Fruit fly (Drosophila melanogaster) whole organism, embryonic: ENCODE measurements around the gene Rbp1-like.

Experiments
- CG10654 ChIP-seq: fragments of 200-800 bp; sonication (Bioruptor generic); optimal IDR thresholded peaks from 2 replicates; lab custom pipeline; 2016; ENCODE audit warnings: missing biosample characterization, missing genetic modification characterization
- CG11093 ChIP-seq: fragments of 200-800 bp; sonication (Bioruptor generic); IDR thresholded peaks from 3 replicates; pipeline ENCODE4 v1.3.6; 2022; ENCODE audit warnings: missing biosample characterization, missing genetic modification characterization
- CG12155 ChIP-seq: fragments of 200-800 bp; sonication (Bioruptor generic); optimal IDR thresholded peaks from 3 replicates; lab custom pipeline; 2016; ENCODE audit warnings: missing biosample characterization, missing genetic modification characterization
- CG12299 ChIP-seq: fragments of 200-800 bp; sonication (Bioruptor generic); optimal IDR thresholded peaks from 2 replicates; lab custom pipeline; 2018; ENCODE audit warnings: missing biosample characterization, mild to moderate bottlenecking, missing genetic modification characterization
- CG12744 ChIP-seq: fragments of 200-800 bp; sonication (Bioruptor generic); optimal IDR thresholded peaks from 2 replicates; lab custom pipeline; 2016; ENCODE audit warnings: missing biosample characterization, missing genetic modification characterization
- CG12769 ChIP-seq: fragments of 200-800 bp; sonication (Bioruptor generic); optimal IDR thresholded peaks from 2 replicates; lab custom pipeline; 2019; ENCODE audit warnings: missing biosample characterization, mild to moderate bottlenecking, missing genetic modification characterization, moderate library complexity
- CG13424 ChIP-seq: fragments of 200-800 bp; sonication (Bioruptor generic); optimal IDR thresholded peaks from 2 replicates; lab custom pipeline; 2019; ENCODE audit warnings: missing biosample characterization, mild to moderate bottlenecking, missing genetic modification characterization, moderate library complexity
- CG14050 ChIP-seq: fragments of 200-800 bp; sonication (Bioruptor generic); IDR thresholded peaks from 3 replicates; pipeline ENCODE4 v1.3.6; 2022; ENCODE audit warnings: missing biosample characterization, missing genetic modification characterization
- CG17912 ChIP-seq: fragments of 200-800 bp; sonication (Bioruptor generic); optimal IDR thresholded peaks from 2 replicates; lab custom pipeline; 2018; ENCODE audit warnings: missing biosample characterization, mild to moderate bottlenecking, missing genetic modification characterization
- CG18476 ChIP-seq: fragments of 200-800 bp; sonication (Bioruptor generic); optimal IDR thresholded peaks from 2 replicates; lab custom pipeline; 2016; ENCODE audit warnings: missing biosample characterization, mild to moderate bottlenecking, missing genetic modification characterization
- CG18599 ChIP-seq: fragments of 200-800 bp; sonication (Bioruptor generic); optimal IDR thresholded peaks from 3 replicates; lab custom pipeline; 2017; ENCODE audit warnings: missing biosample characterization, missing genetic modification characterization, mild to moderate bottlenecking, moderate library complexity, missing genetic modification reagents
- CG2116 ChIP-seq: fragments of 200-800 bp; sonication (Bioruptor generic); optimal IDR thresholded peaks from 3 replicates; lab custom pipeline; 2018; ENCODE audit warnings: missing biosample characterization, mild to moderate bottlenecking, missing genetic modification characterization
- CG2199 ChIP-seq: fragments of 200-800 bp; sonication (Bioruptor generic); IDR thresholded peaks from 3 replicates; pipeline ENCODE4 v1.3.6; 2022; ENCODE audit warnings: missing biosample characterization, missing genetic modification characterization
- CG30020 ChIP-seq: fragments of 200-800 bp; optimal IDR thresholded peaks from 2 replicates; lab custom pipeline; 2019; ENCODE audit warnings: missing biosample characterization, mild to moderate bottlenecking, missing genetic modification characterization, moderate library complexity
- CG3163 ChIP-seq: fragments of 200-800 bp; sonication (Bioruptor generic); optimal IDR thresholded peaks from 3 replicates; lab custom pipeline; 2016; ENCODE audit warnings: missing biosample characterization, missing genetic modification characterization
- CG34376 ChIP-seq: fragments of 200-800 bp; sonication (Bioruptor generic); optimal IDR thresholded peaks from 2 replicates; lab custom pipeline; 2018; ENCODE audit warnings: missing biosample characterization, mild to moderate bottlenecking, missing genetic modification characterization
- CG3838 ChIP-seq: fragments of 200-800 bp; sonication (Bioruptor generic); optimal IDR thresholded peaks from 3 replicates; lab custom pipeline; 2016; ENCODE audit warnings: missing biosample characterization, missing genetic modification characterization
- CG4730 ChIP-seq: fragments of 200-800 bp; sonication (Bioruptor generic); IDR thresholded peaks from 2 replicates; pipeline ENCODE4 v1.3.6; 2022; ENCODE audit warnings: missing biosample characterization, missing genetic modification characterization
- CG7271 ChIP-seq: fragments of 200-800 bp; sonication (Bioruptor generic); optimal IDR thresholded peaks from 2 replicates; lab custom pipeline; 2018; ENCODE audit warnings: missing biosample characterization, mild to moderate bottlenecking, missing genetic modification characterization, moderate library complexity
- CG7357 ChIP-seq: fragments of 200-800 bp; sonication (Bioruptor generic); IDR thresholded peaks from 3 replicates; pipeline ENCODE4 v1.3.6; 2022; ENCODE audit warnings: missing biosample characterization, missing genetic modification characterization
- CG8924 ChIP-seq: fragments of 200-800 bp; optimal IDR thresholded peaks from 3 replicates; lab custom pipeline; 2019; ENCODE audit warnings: missing biosample characterization, mild to moderate bottlenecking, missing genetic modification characterization, moderate library complexity
- CG8944 ChIP-seq: fragments of 200-800 bp; sonication (Bioruptor generic); optimal IDR thresholded peaks from 3 replicates; lab custom pipeline; 2016; ENCODE audit warnings: missing biosample characterization, missing genetic modification characterization
- CG9797 ChIP-seq: fragments of 200-800 bp; sonication (Bioruptor generic); optimal IDR thresholded peaks from 3 replicates; lab custom pipeline; 2018; ENCODE audit warnings: missing biosample characterization, mild to moderate bottlenecking, missing genetic modification characterization
- Dad ChIP-seq: fragments of 200-800 bp; sonication (Bioruptor generic); optimal IDR thresholded peaks from 3 replicates; lab custom pipeline; 2016; ENCODE audit warnings: missing biosample characterization, missing genetic modification characterization
- Doc2 ChIP-seq: fragments of 200-800 bp; sonication (Bioruptor generic); IDR thresholded peaks from 2 replicates; pipeline ENCODE4 v1.3.6; 2022; ENCODE audit warnings: missing biosample characterization, missing genetic modification characterization
- Eip74EF ChIP-seq, 2 experiments: fragments of 200-800 bp in 1 of 2; fragments of >200 bp in 1 of 2; sonication (Bioruptor generic) in 1 of 2; optimal IDR thresholded peaks; 2 replicates each; lab custom pipeline; 2017 to 2019; ENCODE audit warnings: missing biosample characterization in 2 of 2, missing genetic modification characterization in 2 of 2, mild to moderate bottlenecking in 1 of 2, moderate library complexity in 1 of 2
- Elba2 ChIP-seq: fragments of 200-800 bp; sonication (Bioruptor generic); optimal IDR thresholded peaks from 3 replicates; lab custom pipeline; 2016; ENCODE audit warnings: missing biosample characterization, missing genetic modification characterization
- GATAe ChIP-seq: fragments of 200-800 bp; sonication (Bioruptor generic); conservative IDR thresholded peaks from 2 replicates; pipeline ENCODE4 v1.3.6; 2022; ENCODE audit warnings: missing biosample characterization, missing genetic modification characterization
- HLH4C ChIP-seq: fragments of 200-800 bp; sonication (Bioruptor generic); IDR thresholded peaks from 3 replicates; pipeline ENCODE4 v1.3.6; 2022; ENCODE audit warnings: missing biosample characterization, missing genetic modification characterization; ENCODE audit not compliant: partially characterized antibody
- Lpt ChIP-seq: fragments of >200 bp; optimal IDR thresholded peaks from 2 replicates; lab custom pipeline; 2018; ENCODE audit warnings: missing biosample characterization, missing genetic modification characterization
- MTF-1 ChIP-seq: fragments of 200-800 bp; sonication (Bioruptor generic); optimal IDR thresholded peaks from 2 replicates; lab custom pipeline; 2018; ENCODE audit warnings: missing biosample characterization, mild to moderate bottlenecking, missing genetic modification characterization, borderline replicate concordance
- NC2α ChIP-seq: fragments of 200-800 bp; sonication (Bioruptor generic); optimal IDR thresholded peaks from 2 replicates; lab custom pipeline; 2016; ENCODE audit warnings: missing biosample characterization, missing genetic modification characterization
- Oli ChIP-seq: fragments of 200-800 bp; sonication (Bioruptor generic); optimal IDR thresholded peaks from 2 replicates; lab custom pipeline; 2018; ENCODE audit warnings: missing biosample characterization, mild to moderate bottlenecking, missing genetic modification characterization, moderate library complexity
- Ptx1 ChIP-seq: fragments of 200-800 bp; sonication (Bioruptor generic); IDR thresholded peaks from 2 replicates; pipeline ENCODE4 v1.3.6; 2022; ENCODE audit warnings: missing biosample characterization, missing genetic modification characterization
- Rfx ChIP-seq: fragments of 200-800 bp; sonication (Bioruptor generic); IDR thresholded peaks from 2 replicates; pipeline ENCODE4 v1.3.6; 2022; ENCODE audit warnings: missing biosample characterization, missing genetic modification characterization
- Sox100B ChIP-seq: fragments of 200-800 bp; sonication (Bioruptor generic); optimal IDR thresholded peaks from 3 replicates; lab custom pipeline; 2018; ENCODE audit warnings: missing biosample characterization, mild to moderate bottlenecking, missing genetic modification characterization
- Spps ChIP-seq: fragments of 200-800 bp; sonication (Bioruptor generic); optimal IDR thresholded peaks from 2 replicates; lab custom pipeline; 2018; ENCODE audit warnings: missing biosample characterization, mild to moderate bottlenecking, missing genetic modification characterization
- al ChIP-seq: fragments of 200-800 bp; sonication (Bioruptor generic); IDR thresholded peaks from 2 replicates; pipeline ENCODE4 v1.3.6; 2022; ENCODE audit warnings: missing biosample characterization, missing genetic modification characterization
- bbx ChIP-seq: fragments of 200-800 bp; sonication (Bioruptor generic); IDR thresholded peaks from 2 replicates; pipeline ENCODE4 v1.3.6; 2022; ENCODE audit warnings: missing biosample characterization, missing genetic modification characterization; ENCODE audit not compliant: partially characterized antibody
- bigmax ChIP-seq: fragments of 200-800 bp; sonication (Bioruptor generic); optimal IDR thresholded peaks from 2 replicates; lab custom pipeline; 2018; ENCODE audit warnings: missing biosample characterization, mild to moderate bottlenecking, missing genetic modification characterization
- cas ChIP-seq: fragments of 200-800 bp; sonication (Bioruptor generic); IDR thresholded peaks from 2 replicates; pipeline ENCODE4 v1.3.6; 2022; ENCODE audit warnings: missing biosample characterization, missing genetic modification characterization
- dan ChIP-seq: fragments of 200-800 bp; sonication (Bioruptor generic); IDR thresholded peaks from 2 replicates; pipeline ENCODE4 v1.3.6; 2022; ENCODE audit warnings: missing biosample characterization, missing genetic modification characterization
- dmrt99B ChIP-seq: fragments of 200-800 bp; sonication (Bioruptor generic); optimal IDR thresholded peaks from 2 replicates; lab custom pipeline; 2018; ENCODE audit warnings: missing biosample characterization, mild to moderate bottlenecking, missing genetic modification characterization, moderate library complexity
- dysf ChIP-seq: fragments of 200-800 bp; sonication (Bioruptor generic); IDR thresholded peaks from 3 replicates; pipeline ENCODE4 v1.3.6; 2022; ENCODE audit warnings: missing biosample characterization, missing genetic modification characterization
- fd96Cb ChIP-seq: fragments of 200-800 bp; sonication (Bioruptor generic); optimal IDR thresholded peaks from 2 replicates; lab custom pipeline; 2018; ENCODE audit warnings: missing biosample characterization, mild to moderate bottlenecking, missing genetic modification characterization, moderate library complexity
- gcm ChIP-seq: fragments of 200-800 bp; sonication (Bioruptor generic); optimal IDR thresholded peaks from 2 replicates; lab custom pipeline; 2019; ENCODE audit warnings: missing biosample characterization, mild to moderate bottlenecking, missing genetic modification characterization, moderate library complexity
- grn ChIP-seq: fragments of 200-800 bp; sonication (Bioruptor generic); optimal IDR thresholded peaks from 3 replicates; lab custom pipeline; 2017; ENCODE audit warnings: missing biosample characterization, missing genetic modification characterization
- maf-S ChIP-seq: fragments of 200-800 bp; sonication (Bioruptor generic); optimal IDR thresholded peaks from 2 replicates; lab custom pipeline; 2016; ENCODE audit warnings: missing biosample characterization, missing genetic modification characterization
- nmo ChIP-seq: fragments of 200-800 bp; sonication (Bioruptor generic); optimal IDR thresholded peaks from 2 replicates; lab custom pipeline; 2018; ENCODE audit warnings: missing biosample characterization, mild to moderate bottlenecking, missing genetic modification characterization, moderate library complexity
- p53 ChIP-seq: fragments of 200-800 bp; sonication (Bioruptor generic); optimal IDR thresholded peaks from 2 replicates; lab custom pipeline; 2016; ENCODE audit warnings: missing biosample characterization, missing genetic modification characterization
- stc ChIP-seq: fragments of 200-800 bp; sonication (Bioruptor generic); IDR thresholded peaks from 2 replicates; pipeline ENCODE4 v1.3.6; 2022; ENCODE audit warnings: missing biosample characterization, missing genetic modification characterization
- tio ChIP-seq: fragments of 200-800 bp; sonication (Bioruptor generic); optimal IDR thresholded peaks from 2 replicates; lab custom pipeline; 2017; ENCODE audit warnings: missing biosample characterization, missing genetic modification characterization, inconsistent platforms

Rbp1-like gene

DNA sequence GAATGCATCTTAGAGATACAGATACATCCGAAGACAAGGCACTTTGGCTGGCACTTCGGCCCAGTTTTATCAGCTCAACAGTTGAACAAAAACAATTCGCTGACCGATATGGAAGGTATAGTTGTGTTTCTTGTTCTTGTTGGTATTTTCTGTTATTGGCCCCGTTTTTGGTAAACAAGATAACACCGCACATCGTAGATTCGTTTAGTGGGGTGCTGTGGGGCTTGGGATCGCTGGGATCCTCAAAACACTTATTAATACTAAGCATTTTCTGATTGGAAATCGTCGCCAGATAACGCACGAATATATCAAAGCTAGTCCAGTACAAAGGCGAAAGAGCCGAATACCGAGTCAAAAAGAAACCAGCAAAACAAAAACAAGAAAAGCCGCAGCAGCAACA, 18.9 kb upstream of the Rbp1-like start (continued):
- TF ChIP-seq CG12744 (GFP tag; lab: Kevin White, UChicago) = no peak
- no peak for TF ChIP-seq CG9797 (GFP tag; lab: Kevin White, UChicago)
- no peak for TF ChIP-seq dysf (GFP tag; lab: Robert Waterston, UW)
- no peak for TF ChIP-seq CG10654 (GFP tag; lab: Kevin White, UChicago)
- TF ChIP-seq Dad (GFP tag; lab: Kevin White, UChicago) = no peak
- TF ChIP-seq CG12299 (tag; lab: Kevin White, UChicago) = no peak
- TF ChIP-seq bigmax = no peak
- TF ChIP-seq cas (GFP tag; lab: Robert Waterston, UW) = no peak
- no peak for TF ChIP-seq stc (GFP tag; lab: Robert Waterston, UW)
- peak; percentile 90 for TF ChIP-seq CG34376
- no peak for TF ChIP-seq Doc2 (GFP tag; lab: Robert Waterston, UW)
- TF ChIP-seq grn (GFP tag; lab: Kevin White, UChicago) = peak; percentile 92
- peak; percentile 55 for TF ChIP-seq GATAe (GFP tag; lab: Robert Waterston, UW)
- TF ChIP-seq CG14050 (GFP tag; lab: Robert Waterston, UW) = no peak
- TF ChIP-seq CG12769 = peak; percentile 7
- no peak for TF ChIP-seq CG3838 (GFP tag; lab: Kevin White, UChicago)
- no peak for TF ChIP-seq CG13424 (tag; lab: Kevin White, UChicago)
- TF ChIP-seq gcm (GFP tag; lab: Kevin White, UChicago) = no peak
- no peak for TF ChIP-seq dan (GFP tag; lab: Robert Waterston, UW)
- no peak for TF ChIP-seq Sox100B
- no peak for TF ChIP-seq CG11093 (GFP tag; lab: Robert Waterston, UW)
- no peak for TF ChIP-seq CG3163 (GFP tag; lab: Kevin White, UChicago)
- no peak for TF ChIP-seq CG7271 (tag; lab: Kevin White, UChicago)
- TF ChIP-seq CG17912 (GFP tag; lab: Kevin White, UChicago) = no peak
- TF ChIP-seq CG18476 (GFP tag; lab: Kevin White, UChicago) = no peak
- no peak for TF ChIP-seq CG4730 (GFP tag; lab: Robert Waterston, UW)
- no peak for TF ChIP-seq al (GFP tag; lab: Robert Waterston, UW)
- TF ChIP-seq HLH4C (GFP tag; lab: Robert Waterston, UW) = no peak
- TF ChIP-seq nmo = no peak
- TF ChIP-seq Eip74EF (GFP tag; optimal IDR thresholded peaks at IDR 0.05; lab: Kevin White, UChicago) = no peak
- no peak for TF ChIP-seq tio (GFP tag; lab: Kevin White, UChicago)
- no peak for TF ChIP-seq fd96Cb
- TF ChIP-seq Spps = no peak
- no peak for TF ChIP-seq CG12155 (GFP tag; lab: Kevin White, UChicago)
- no peak for TF ChIP-seq MTF-1
- TF ChIP-seq Ptx1 (GFP tag; lab: Robert Waterston, UW) = no peak
- TF ChIP-seq bbx = no peak
- no peak for TF ChIP-seq CG8944 (GFP tag; lab: Kevin White, UChicago)
- TF ChIP-seq CG7357 = no peak
- TF ChIP-seq NC2α (GFP tag; lab: Kevin White, UChicago) = no peak
- no peak for TF ChIP-seq Oli (tag; lab: Kevin White, UChicago)
- TF ChIP-seq Lpt = no peak
- no peak for TF ChIP-seq CG18599
- TF ChIP-seq Rfx (GFP tag; lab: Robert Waterston, UW) = no peak
- TF ChIP-seq dmrt99B (tag; lab: Kevin White, UChicago) = no peak
- no peak for TF ChIP-seq CG2116 (GFP tag; lab: Kevin White, UChicago)
- TF ChIP-seq Elba2 (GFP tag; lab: Kevin White, UChicago) = no peak
- TF ChIP-seq CG8924 (tag; lab: Kevin White, UChicago) = no peak
- TF ChIP-seq p53 (GFP tag; lab: Kevin White, UChicago) = no peak
- TF ChIP-seq maf-S = no peak
- 0 out of 3 replicates have a peak, but pooled peaks have one; percentile 24 for TF ChIP-seq CG2199
- TF ChIP-seq CG30020 (tag; lab: Kevin White, UChicago) = no peak
